Worm (Caenorhabditis elegans) whole organism, L4/young adult: ENCODE measurements around the gene nlp-45.

Experiments
- W03F9.2 ChIP-seq: fragments of 150-350 bp; optimal IDR thresholded peaks from 2 replicates; lab custom pipeline; 2014; ENCODE audit warnings: missing biosample characterization, missing genetic modification characterization
- dao-5 ChIP-seq: sonication (generic microtip); optimal IDR thresholded peaks from 2 replicates; lab custom pipeline; 2016; ENCODE audit warnings: missing genotype, missing genetic modification characterization, moderate library complexity, missing compliant biosample characterization
- him-1 ChIP-seq: sonication (generic microtip); optimal IDR thresholded peaks from 2 replicates; lab custom pipeline; 2016; ENCODE audit warnings: missing genotype, missing genetic modification reagents, missing genetic modification characterization, missing compliant biosample characterization

The nlp-45 gene

DNA sequence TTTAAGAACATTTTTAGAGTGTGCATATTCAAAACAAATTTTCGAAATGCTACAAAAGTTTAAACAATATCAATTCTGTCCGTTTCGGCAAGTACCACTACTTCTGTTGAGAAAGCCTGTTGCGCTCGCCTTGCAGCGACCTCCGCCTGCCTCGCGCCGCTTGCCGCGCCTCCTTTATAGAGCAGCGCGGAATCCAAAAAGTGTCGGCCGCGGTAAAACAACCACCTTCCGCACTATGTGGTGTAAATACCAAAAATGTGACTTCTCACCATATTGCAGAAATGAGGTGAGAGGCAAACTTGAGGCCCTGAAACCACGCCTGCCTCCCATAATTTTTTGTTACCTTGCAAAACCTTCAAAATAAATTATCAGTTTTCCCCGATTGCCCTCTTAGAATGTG lies 14.8 kb upstream of the nlp-45 start:
- TF ChIP-seq dao-5 (tag; lab: Kevin White, UChicago) (no peak), him-1 (tag; lab: Kevin White, UChicago) (no peak), W03F9.2 (no peak)

- no peak for TF ChIP-seq dao-5 (tag; lab: Kevin White, UChicago)
- no peak for TF ChIP-seq W03F9.2
- TF ChIP-seq him-1 (tag; lab: Kevin White, UChicago) = no peak
Measured at ce11 chrX:2347962-2348361, 9.9 kb upstream of the nlp-45 start.

- TF ChIP-seq W03F9.2 = no peak
- no peak for TF ChIP-seq him-1 (tag; lab: Kevin White, UChicago)
- no peak for TF ChIP-seq dao-5 (tag; lab: Kevin White, UChicago)
Measured at ce11 chrX:2344666-2345065, 6.6 kb upstream of the nlp-45 start, which contains the start of gene nlp-2. Gene nlp-2 (minus strand): TSS chrX:2344766.

DNA sequence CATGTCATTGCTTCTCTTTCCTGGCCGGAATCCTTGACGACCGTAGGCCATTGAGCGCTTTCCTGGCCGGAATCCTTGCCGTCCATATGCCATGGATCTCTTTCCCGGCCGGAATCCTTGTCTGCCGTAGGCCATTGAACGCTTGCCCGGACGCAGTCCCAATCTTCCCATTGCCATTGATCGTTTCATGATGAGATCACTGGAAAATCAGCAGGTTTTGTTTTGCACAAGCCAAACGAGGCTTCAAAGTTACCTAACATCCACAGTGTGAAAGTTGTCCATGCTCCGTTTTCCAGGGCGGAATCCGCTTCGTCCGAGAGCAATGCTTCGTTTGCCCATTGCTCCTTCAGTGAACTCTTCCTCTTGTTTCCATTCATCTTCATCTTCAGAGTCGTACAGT lies 6.0 kb upstream of the nlp-45 start:
- TF ChIP-seq him-1 (tag; lab: Kevin White, UChicago) = no peak
- TF ChIP-seq W03F9.2 = no peak
- TF ChIP-seq dao-5 (tag; lab: Kevin White, UChicago) = no peak

DNA sequence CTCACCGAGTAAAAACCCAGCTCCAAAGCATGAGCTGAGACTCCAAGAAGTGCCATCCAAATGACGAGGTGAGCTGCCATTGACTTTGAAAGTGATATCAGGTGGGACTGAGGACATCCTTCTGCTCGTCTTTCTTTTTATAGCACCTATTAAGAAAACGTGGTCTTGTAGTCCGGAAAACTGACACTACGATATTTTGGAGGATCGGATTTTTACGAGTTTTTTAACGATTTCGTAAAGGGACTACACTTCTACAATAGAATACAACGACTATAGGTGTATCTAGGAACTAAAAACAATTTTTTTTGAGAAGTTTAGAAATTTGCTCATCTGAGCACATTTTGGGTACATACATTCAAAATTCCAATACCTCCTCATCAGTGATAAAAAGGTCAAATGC lies 4.7 kb upstream of the nlp-45 start, which contains the start of gene nlp-23:
Gene nlp-23, minus strand, starts transcription at position 101 of the 400 bp plus-strand sequence.
- TF ChIP-seq dao-5 (tag; lab: Kevin White, UChicago) (no peak), W03F9.2 (no peak), him-1 (tag; lab: Kevin White, UChicago) (no peak)

- no peak for TF ChIP-seq W03F9.2
- no peak for TF ChIP-seq dao-5 (tag; lab: Kevin White, UChicago)
- no peak for TF ChIP-seq him-1 (tag; lab: Kevin White, UChicago)
Measured at ce11 chrX:2341989-2342388, 3.9 kb upstream of the nlp-45 start, which contains the start of gene nlp-22. Gene nlp-22 (minus strand): TSS chrX:2342089.

ce11 chrX:2335384-2335783 lies 2.7 kb downstream of the nlp-45 start, which contains the start of gene T01B6.1:
Gene T01B6.1 (plus strand): TSS chrX:2335684.
- TF ChIP-seq him-1 (tag; lab: Kevin White, UChicago) = no peak
- TF ChIP-seq dao-5 (tag; lab: Kevin White, UChicago) = no peak
- no peak for TF ChIP-seq W03F9.2

DNA sequence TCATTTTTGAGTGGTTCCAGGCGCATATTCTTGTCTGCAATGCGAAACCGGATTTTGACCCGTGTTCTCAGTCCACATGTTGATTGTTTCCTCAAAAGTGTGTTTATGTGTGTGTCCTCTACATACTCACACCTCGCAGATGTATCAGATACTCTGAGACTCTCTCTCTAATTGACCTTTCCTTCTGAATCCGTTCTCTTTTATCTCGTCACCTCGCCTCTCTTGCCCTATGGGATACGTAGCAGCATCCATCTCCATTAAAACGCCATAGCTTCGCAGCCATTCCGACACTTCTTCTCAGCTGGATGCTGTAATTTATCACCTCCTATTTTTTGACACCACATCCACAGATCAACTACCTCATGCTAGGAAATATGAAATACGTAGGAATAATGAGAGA lies 7.6 kb downstream of the nlp-45 start:
- TF ChIP-seq dao-5 (tag; lab: Kevin White, UChicago) = no peak
- no peak for TF ChIP-seq him-1 (tag; lab: Kevin White, UChicago)
- TF ChIP-seq W03F9.2 = no peak

DNA sequence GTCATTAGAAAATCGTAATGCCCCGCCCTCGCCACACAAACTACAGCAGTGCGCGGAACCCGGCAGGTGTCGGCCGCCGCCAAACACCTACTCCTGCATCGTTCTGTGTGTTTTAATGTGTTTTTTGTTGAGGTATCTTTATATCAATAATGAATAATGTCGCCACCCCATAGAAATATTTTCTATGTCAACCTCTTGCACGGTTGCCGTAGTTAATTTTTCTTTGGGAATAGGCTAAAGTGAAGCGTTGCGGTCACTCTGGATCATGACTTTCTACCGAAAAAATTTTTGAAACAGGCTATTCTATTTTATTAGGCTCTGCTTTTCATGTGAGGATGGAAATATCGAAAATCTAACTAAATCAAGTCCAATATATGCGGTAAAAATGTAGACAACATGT lies 9.2 kb downstream of the nlp-45 start:
- TF ChIP-seq dao-5 (tag; lab: Kevin White, UChicago) (no peak), him-1 (tag; lab: Kevin White, UChicago) (no peak), W03F9.2 (no peak)

- TF ChIP-seq him-1 (tag; lab: Kevin White, UChicago) (no peak), W03F9.2 (no peak), dao-5 (tag; lab: Kevin White, UChicago) (no peak)
Measured at ce11 chrX:2321758-2322157, 16.4 kb downstream of the nlp-45 start.

DNA sequence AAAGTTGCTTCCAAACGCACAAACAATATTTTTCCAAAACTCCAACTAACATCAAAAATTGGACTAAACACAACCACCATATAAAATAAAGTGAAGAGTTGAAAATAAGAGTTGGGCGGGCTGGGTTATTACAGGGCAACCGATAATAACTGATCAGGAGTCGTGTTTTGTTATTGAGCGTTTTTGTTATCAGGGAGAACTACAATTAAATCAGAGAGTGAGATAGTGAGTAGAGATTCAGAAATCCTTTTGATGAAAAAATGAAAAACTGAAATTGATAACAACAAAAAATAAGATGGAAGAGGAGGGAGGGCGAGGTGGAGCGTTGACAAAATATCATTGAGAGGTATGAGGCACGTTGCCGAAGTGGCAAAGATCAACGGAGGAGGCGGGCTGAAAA lies 17.6 kb downstream of the nlp-45 start:
- no peak for TF ChIP-seq dao-5 (tag; lab: Kevin White, UChicago)
- TF ChIP-seq him-1 (tag; lab: Kevin White, UChicago) = no peak
- TF ChIP-seq W03F9.2 = no peak

DNA sequence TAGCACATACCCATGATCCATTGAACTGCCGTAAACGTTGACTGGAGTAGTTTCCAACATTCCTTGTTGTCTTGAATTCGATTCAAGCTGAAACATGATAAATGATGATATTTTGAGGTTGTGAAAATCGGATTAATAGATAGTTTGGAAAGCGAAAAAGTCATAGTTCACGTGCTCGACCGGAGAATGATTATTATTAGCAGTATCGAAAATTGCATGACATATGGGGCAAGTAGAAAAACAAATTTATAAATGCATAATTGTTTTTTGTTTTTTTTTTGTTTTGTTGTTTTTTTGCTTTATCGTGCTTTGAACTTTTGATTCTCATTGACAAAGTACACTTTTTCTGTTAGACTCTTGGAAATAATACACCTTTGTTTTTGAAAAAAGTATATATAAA lies 18.9 kb downstream of the nlp-45 start, which contains the start of gene aakg-4:
Gene aakg-4, minus strand, starts transcription at position 101 of the 400 bp plus-strand sequence.
- TF ChIP-seq him-1 (tag; lab: Kevin White, UChicago) (no peak), W03F9.2 (no peak), dao-5 (tag; lab: Kevin White, UChicago) (no peak)

- TF ChIP-seq him-1 (tag; lab: Kevin White, UChicago) (no peak), W03F9.2 (no peak), dao-5 (tag; lab: Kevin White, UChicago) (no peak)
Measured at ce11 chrX:2317480-2317879, 20.6 kb downstream of the nlp-45 start.

- no peak for TF ChIP-seq him-1 (tag; lab: Kevin White, UChicago)
- no peak for TF ChIP-seq dao-5 (tag; lab: Kevin White, UChicago)
Measured at ce11 chrX:2316859-2317258, 21.3 kb downstream of the nlp-45 start.

ce11 chrX:2316205-2316604 lies 21.9 kb downstream of the nlp-45 start:
- no peak for TF ChIP-seq dao-5 (tag; lab: Kevin White, UChicago)
- no peak for TF ChIP-seq W03F9.2
- no peak for TF ChIP-seq him-1 (tag; lab: Kevin White, UChicago)
